Fruit fly (Drosophila melanogaster) whole organism, embryonic: ENCODE results near the gene CG16965.
A peak's percentile ranks its signal among the peaks of the same experiment; 100 is the strongest.

Source experiments
- CG10209 ChIP-seq: fragments of 200-800 bp; sonication (Bioruptor generic); optimal IDR thresholded peaks from 3 replicates; lab custom pipeline; 2017; ENCODE audit warnings: missing biosample characterization, mild to moderate bottlenecking, missing genetic modification characterization, missing genetic modification reagents
- CG13123 ChIP-seq: fragments of 200-800 bp; sonication (Bioruptor generic); optimal IDR thresholded peaks from 2 replicates; lab custom pipeline; 2016; ENCODE audit warnings: missing biosample characterization, missing genetic modification characterization
- CG14860 ChIP-seq: fragments of 200-800 bp; sonication (Bioruptor generic); IDR thresholded peaks from 3 replicates; pipeline ENCODE4 v1.3.6; 2022; ENCODE audit warnings: missing biosample characterization, missing genetic modification characterization; ENCODE audit not compliant: partially characterized antibody
- CG1602 ChIP-seq: fragments of 200-800 bp; sonication (Bioruptor generic); optimal IDR thresholded peaks from 3 replicates; lab custom pipeline; 2016; ENCODE audit warnings: missing biosample characterization, missing genetic modification characterization
- CG1603 ChIP-seq: fragments of 200-800 bp; sonication (Bioruptor generic); optimal IDR thresholded peaks from 2 replicates; lab custom pipeline; 2019; ENCODE audit warnings: missing biosample characterization, mild to moderate bottlenecking, missing genetic modification characterization, moderate library complexity
- CG16815 ChIP-seq: fragments of 200-800 bp; sonication (Bioruptor generic); optimal IDR thresholded peaks from 3 replicates; lab custom pipeline; 2017; ENCODE audit warnings: missing biosample characterization, mild to moderate bottlenecking, missing genetic modification characterization
- CG17361 ChIP-seq: fragments of 200-800 bp; sonication (Bioruptor generic); IDR thresholded peaks from 3 replicates; pipeline ENCODE4 v1.3.6; 2022; ENCODE audit warnings: missing biosample characterization, missing genetic modification characterization
- CG1792 ChIP-seq: fragments of 200-800 bp; sonication (Bioruptor generic); optimal IDR thresholded peaks from 2 replicates; lab custom pipeline; 2016; ENCODE audit warnings: missing biosample characterization, missing genetic modification characterization
- CG2202 ChIP-seq: fragments of 200-800 bp; sonication (Bioruptor generic); optimal IDR thresholded peaks from 2 replicates; lab custom pipeline; 2018; ENCODE audit warnings: missing biosample characterization, mild to moderate bottlenecking, missing genetic modification characterization
- CG33213 ChIP-seq: fragments of 200-800 bp; sonication (Bioruptor generic); optimal IDR thresholded peaks from 3 replicates; lab custom pipeline; 2016; ENCODE audit warnings: missing biosample characterization, missing genetic modification characterization
- CG3847 ChIP-seq: fragments of 200-800 bp; sonication (Bioruptor generic); IDR thresholded peaks from 2 replicates; pipeline ENCODE4 v1.3.6; 2022; ENCODE audit warnings: missing biosample characterization, missing genetic modification characterization
- CG4282 ChIP-seq: fragments of 200-800 bp; sonication (Bioruptor generic); optimal IDR thresholded peaks from 2 replicates; lab custom pipeline; 2016; ENCODE audit warnings: missing biosample characterization, missing genetic modification characterization
- CG4404 ChIP-seq: fragments of 200-800 bp; sonication (Bioruptor generic); IDR thresholded peaks from 2 replicates; pipeline ENCODE4 v1.3.6; 2022; ENCODE audit warnings: missing biosample characterization, missing genetic modification characterization
- CG4820 ChIP-seq: fragments of 200-800 bp; sonication (Bioruptor generic); optimal IDR thresholded peaks from 3 replicates; lab custom pipeline; 2016; ENCODE audit warnings: missing biosample characterization, missing genetic modification characterization
- CG5180 ChIP-seq: fragments of 200-800 bp; sonication (Bioruptor generic); optimal IDR thresholded peaks from 3 replicates; lab custom pipeline; 2017; ENCODE audit warnings: missing biosample characterization, missing genetic modification characterization, mild to moderate bottlenecking, moderate library complexity, missing genetic modification reagents
- CG6683 ChIP-seq: fragments of 200-800 bp; sonication (Bioruptor generic); optimal IDR thresholded peaks from 2 replicates; lab custom pipeline; 2017; ENCODE audit warnings: missing biosample characterization, mild to moderate bottlenecking, missing genetic modification characterization, missing genetic modification reagents
- CG6689 ChIP-seq: fragments of 200-800 bp; sonication (Bioruptor generic); IDR thresholded peaks from 2 replicates; pipeline ENCODE4 v1.3.6; 2022; ENCODE audit warnings: missing biosample characterization, missing genetic modification characterization
- CG7556 ChIP-seq: fragments of 200-800 bp; sonication (Bioruptor generic); optimal IDR thresholded peaks from 2 replicates; lab custom pipeline; 2017; ENCODE audit warnings: missing biosample characterization, mild to moderate bottlenecking, missing genetic modification characterization
- CG7839 ChIP-seq: fragments of 200-800 bp; sonication (Bioruptor generic); optimal IDR thresholded peaks from 3 replicates; lab custom pipeline; 2018; ENCODE audit warnings: missing biosample characterization, mild to moderate bottlenecking, missing genetic modification characterization, moderate library complexity
- CG8089 ChIP-seq: fragments of 200-800 bp; sonication (Bioruptor generic); optimal IDR thresholded peaks from 3 replicates; lab custom pipeline; 2016; ENCODE audit warnings: missing biosample characterization, missing genetic modification characterization
- Dbx ChIP-seq: fragments of 200-800 bp; sonication (Bioruptor generic); IDR thresholded peaks from 3 replicates; pipeline ENCODE4 v1.3.6; 2022; ENCODE audit warnings: missing biosample characterization, missing genetic modification characterization
- HLH3B ChIP-seq: fragments of 200-800 bp; sonication (Bioruptor generic); IDR thresholded peaks from 2 replicates; pipeline ENCODE4 v1.3.6; 2022; ENCODE audit warnings: missing biosample characterization, missing genetic modification characterization
- Hmx ChIP-seq: fragments of 200-800 bp; sonication (Bioruptor generic); optimal IDR thresholded peaks from 2 replicates; lab custom pipeline; 2016; ENCODE audit warnings: missing biosample characterization, missing genetic modification characterization
- Nf-YA ChIP-seq: fragments of 200-800 bp; sonication (Bioruptor generic); IDR thresholded peaks from 2 replicates; pipeline ENCODE4 v1.3.6; 2022; ENCODE audit warnings: missing biosample characterization, missing genetic modification characterization
- Opbp ChIP-seq: fragments of 200-800 bp; sonication (Bioruptor generic); IDR thresholded peaks from 3 replicates; pipeline ENCODE4 v1.3.6; 2022; ENCODE audit warnings: missing biosample characterization, missing genetic modification characterization; ENCODE audit not compliant: partially characterized antibody
- Rfx ChIP-seq: fragments of 200-800 bp; sonication (Bioruptor generic); IDR thresholded peaks from 2 replicates; pipeline ENCODE4 v1.3.6; 2022; ENCODE audit warnings: missing biosample characterization, missing genetic modification characterization
- Scr ChIP-seq: fragments of 200-800 bp; sonication (Bioruptor generic); IDR thresholded peaks from 2 replicates; pipeline ENCODE4 v1.3.6; 2022; ENCODE audit warnings: missing biosample characterization, missing genetic modification characterization; ENCODE audit not compliant: partially characterized antibody
- Six4 ChIP-seq: fragments of 200-800 bp; sonication (Bioruptor generic); optimal IDR thresholded peaks from 2 replicates; lab custom pipeline; 2016; ENCODE audit warnings: missing biosample characterization, missing genetic modification characterization
- Tbp ChIP-seq: fragments of >200 bp; optimal IDR thresholded peaks from 2 replicates; lab custom pipeline; 2018; ENCODE audit warnings: missing biosample characterization, missing genetic modification characterization
- Usf ChIP-seq: fragments of 200-800 bp; sonication (Bioruptor generic); optimal IDR thresholded peaks from 2 replicates; lab custom pipeline; 2017; ENCODE audit warnings: missing genotype, missing biosample characterization, missing genetic modification characterization
- ash1 ChIP-seq: fragments of 200-800 bp; sonication (Bioruptor generic); optimal IDR thresholded peaks from 2 replicates; lab custom pipeline; 2018; ENCODE audit warnings: missing biosample characterization, mild to moderate bottlenecking, missing genetic modification characterization
- eyg ChIP-seq: fragments of 200-800 bp; sonication (Bioruptor generic); optimal IDR thresholded peaks from 3 replicates; lab custom pipeline; 2016; ENCODE audit warnings: missing biosample characterization, missing genetic modification characterization
- fd64A ChIP-seq: fragments of 200-800 bp; sonication (Bioruptor generic); optimal IDR thresholded peaks from 3 replicates; lab custom pipeline; 2018; ENCODE audit warnings: missing biosample characterization, mild to moderate bottlenecking, missing genetic modification characterization
- fru ChIP-seq: fragments of >200 bp; optimal IDR thresholded peaks from 2 replicates; lab custom pipeline; 2017
- ftz-f1 ChIP-seq: fragments of 200-800 bp; sonication (Bioruptor generic); optimal IDR thresholded peaks from 2 replicates; lab custom pipeline; 2016; ENCODE audit warnings: missing biosample characterization, missing genetic modification characterization
- fu2 ChIP-seq: fragments of 200-800 bp; sonication (Bioruptor generic); optimal IDR thresholded peaks from 2 replicates; lab custom pipeline; 2016; ENCODE audit warnings: missing biosample characterization, missing genetic modification characterization
- gfzf ChIP-seq: fragments of 200-800 bp; sonication (Bioruptor generic); optimal IDR thresholded peaks from 2 replicates; lab custom pipeline; 2016; ENCODE audit warnings: missing biosample characterization, mild to moderate bottlenecking, missing genetic modification characterization, moderate library complexity
- ind ChIP-seq: fragments of 200-800 bp; sonication (Bioruptor generic); optimal IDR thresholded peaks from 3 replicates; lab custom pipeline; 2016; ENCODE audit warnings: missing biosample characterization, missing genetic modification characterization
- lbe ChIP-seq: fragments of 200-800 bp; sonication (Bioruptor generic); optimal IDR thresholded peaks from 2 replicates; lab custom pipeline; 2016; ENCODE audit warnings: missing biosample characterization, mild to moderate bottlenecking, missing genetic modification characterization
- nmo ChIP-seq: fragments of 200-800 bp; sonication (Bioruptor generic); optimal IDR thresholded peaks from 2 replicates; lab custom pipeline; 2018; ENCODE audit warnings: missing biosample characterization, mild to moderate bottlenecking, missing genetic modification characterization, moderate library complexity
- oc ChIP-seq: fragments of 200-800 bp; sonication (Bioruptor generic); optimal IDR thresholded peaks from 2 replicates; lab custom pipeline; 2018; ENCODE audit warnings: missing biosample characterization, mild to moderate bottlenecking, missing genetic modification characterization, moderate library complexity
- org-1 ChIP-seq: fragments of 200-800 bp; sonication (Bioruptor generic); optimal IDR thresholded peaks from 2 replicates; lab custom pipeline; 2017; ENCODE audit warnings: missing biosample characterization, missing genetic modification characterization
- ro ChIP-seq: fragments of 200-800 bp; sonication (Bioruptor generic); IDR thresholded peaks from 2 replicates; pipeline ENCODE4 v1.3.6; 2022; ENCODE audit warnings: missing biosample characterization, missing genetic modification characterization
- salm ChIP-seq: fragments of 200-800 bp; sonication (Bioruptor generic); optimal IDR thresholded peaks from 2 replicates; lab custom pipeline; 2018; ENCODE audit warnings: missing biosample characterization, mild to moderate bottlenecking, missing genetic modification characterization
- sens-2 ChIP-seq: fragments of 200-800 bp; sonication (Bioruptor generic); IDR thresholded peaks from 2 replicates; pipeline ENCODE4 v1.3.6; 2022; ENCODE audit warnings: missing biosample characterization, missing genetic modification characterization
- sima ChIP-seq: fragments of 200-800 bp; sonication (Bioruptor generic); optimal IDR thresholded peaks from 2 replicates; lab custom pipeline; 2016; ENCODE audit warnings: missing biosample characterization, missing genetic modification characterization
- so ChIP-seq: fragments of 200-800 bp; sonication (Bioruptor generic); IDR thresholded peaks from 3 replicates; pipeline ENCODE4 v1.3.6; 2022; ENCODE audit warnings: missing biosample characterization, missing genetic modification characterization
- tio ChIP-seq: fragments of 200-800 bp; sonication (Bioruptor generic); optimal IDR thresholded peaks from 2 replicates; lab custom pipeline; 2017; ENCODE audit warnings: missing biosample characterization, missing genetic modification characterization, inconsistent platforms
- toy ChIP-seq: fragments of 200-800 bp; sonication (Bioruptor generic); IDR thresholded peaks from 2 replicates; pipeline ENCODE4 v1.3.6; 2022; ENCODE audit warnings: missing biosample characterization, missing genetic modification characterization
- vnd ChIP-seq: fragments of 200-800 bp; sonication (Bioruptor generic); IDR thresholded peaks from 3 replicates; pipeline ENCODE4 v1.3.6; 2022; ENCODE audit warnings: missing biosample characterization, missing genetic modification characterization; ENCODE audit not compliant: partially characterized antibody
- zen2 ChIP-seq: fragments of 200-800 bp; sonication (Bioruptor generic); IDR thresholded peaks from 3 replicates; pipeline ENCODE4 v1.3.6; 2022; ENCODE audit warnings: missing biosample characterization, missing genetic modification characterization; ENCODE audit not compliant: partially characterized antibody
- zfh2 ChIP-seq: fragments of 200-800 bp; sonication (Bioruptor generic); optimal IDR thresholded peaks from 2 replicates; lab custom pipeline; 2016; ENCODE audit warnings: missing biosample characterization, missing genetic modification characterization

CG16965 gene

dm6 chr2L:11949917-11950316, 31.5 kb upstream of the CG16965 start (continued):
- TF ChIP-seq CG8089 (GFP tag; lab: Kevin White, UChicago) (no peak), Tbp (GFP tag; lab: Kevin White, UChicago) (no peak), Dbx (GFP tag; lab: Robert Waterston, UW) (0 out of 3 replicates have a peak, but pooled peaks have one; percentile 43), CG4820 (peak; percentile 30), eyg (GFP tag; lab: Kevin White, UChicago) (no peak), so (0 out of 3 replicates have a peak, but pooled peaks have one; percentile 19), CG6683 (no peak), CG3847 (GFP tag; lab: Robert Waterston, UW) (no peak), oc (tag; lab: Kevin White, UChicago) (peak; percentile 37), gfzf (GFP tag; lab: Kevin White, UChicago) (no peak), CG13123 (GFP tag; lab: Kevin White, UChicago) (no peak), CG33213 (GFP tag; lab: Kevin White, UChicago) (no peak), ind (GFP tag; lab: Kevin White, UChicago) (peak; percentile 19), zfh2 (GFP tag; lab: Kevin White, UChicago) (no peak), ash1 (GFP tag; lab: Kevin White, UChicago) (no peak), CG10209 (peak; percentile 14), CG1792 (GFP tag; lab: Kevin White, UChicago) (no peak), Scr (GFP tag; lab: Robert Waterston, UW) (no peak), Rfx (GFP tag; lab: Robert Waterston, UW) (0 out of 2 replicates have a peak, but pooled peaks have one; percentile 8), Hmx (GFP tag; lab: Kevin White, UChicago) (no peak), nmo (GFP tag; lab: Kevin White, UChicago) (peak; percentile 38), vnd (GFP tag; lab: Robert Waterston, UW) (no peak), CG4282 (GFP tag; lab: Kevin White, UChicago) (no peak), sima (GFP tag; lab: Kevin White, UChicago) (no peak), CG4404 (GFP tag; lab: Robert Waterston, UW) (peak; percentile 42; the same call in 1 of the 2 replicates), CG14860 (GFP tag; lab: Robert Waterston, UW) (no peak), fru (lab: Kevin White, UChicago) (no peak), fu2 (GFP tag; lab: Kevin White, UChicago) (no peak), Usf (GFP tag; lab: Kevin White, UChicago) (peak; percentile 0), CG17361 (0 out of 3 replicates have a peak, but pooled peaks have one; percentile 23), Six4 (GFP tag; lab: Kevin White, UChicago) (no peak), CG7556 (GFP tag; lab: Kevin White, UChicago) (no peak), lbe (no peak), CG5180 (GFP tag; lab: Kevin White, UChicago) (no peak), CG6689 (peak; percentile 56), ro (GFP tag; lab: Robert Waterston, UW) (no peak), zen2 (no peak), fd64A (GFP tag; lab: Kevin White, UChicago) (no peak), ftz-f1 (GFP tag; lab: Kevin White, UChicago) (no peak), salm (tag; lab: Kevin White, UChicago) (no peak), CG16815 (GFP tag; lab: Kevin White, UChicago) (peak; percentile 0), org-1 (GFP tag; lab: Kevin White, UChicago) (peak; percentile 50), toy (GFP tag; lab: Robert Waterston, UW) (no peak), Opbp (GFP tag; lab: Robert Waterston, UW) (no peak), Nf-YA (no peak), CG1602 (GFP tag; lab: Kevin White, UChicago) (peak; percentile 18), HLH3B (GFP tag; lab: Robert Waterston, UW) (peak; percentile 37; the same call in 1 of the 2 replicates), tio (GFP tag; lab: Kevin White, UChicago) (peak; percentile 22), CG2202 (no peak), sens-2 (peak; percentile 51; the same call in 1 of the 2 replicates), CG7839 (tag; lab: Kevin White, UChicago) (peak; percentile 55), CG1603 (tag; lab: Kevin White, UChicago) (peak; percentile 79)
